Worm (Caenorhabditis elegans): ENCODE data around the gene T28A8.3.

T28A8.3 gene

DNA sequence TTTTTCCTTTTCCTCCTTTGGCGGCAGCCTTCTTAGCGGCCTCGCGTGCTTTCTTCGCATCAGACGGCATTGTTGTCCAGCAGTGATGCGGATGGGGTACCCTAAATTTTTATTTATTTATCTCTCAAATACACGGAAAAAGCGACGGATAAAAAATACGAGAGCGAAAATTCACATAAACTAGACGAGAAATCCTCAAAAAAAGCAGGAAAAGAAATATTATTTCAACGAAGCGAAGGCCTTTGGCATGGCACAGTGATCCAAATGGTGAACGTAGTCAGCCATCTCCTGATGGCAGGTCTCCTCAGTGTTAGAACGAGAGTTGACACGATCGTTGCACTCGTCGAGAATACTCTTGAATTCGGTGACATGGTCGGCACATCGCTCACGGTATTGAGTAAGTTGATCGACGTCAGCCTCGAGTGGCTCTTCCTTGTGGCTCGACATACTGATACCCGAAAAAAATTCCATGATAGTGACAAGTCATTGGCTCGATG lies 43.6 kb upstream of the T28A8.3 start, which contains the start of the genes abcf-2 and T27E9.2:
Gene abcf-2, minus strand, starts transcription at position 101 of the 497 bp plus-strand sequence.
Gene T27E9.2, minus strand, starts transcription at position 447 of the 497 bp plus-strand sequence.
- TF ChIP-seq hsf-1 (GFP tag; IDR thresholded peaks at IDR 0.05) (0 out of 2 replicates have a peak, but pooled peaks have one; percentile 26), hlh-26 (GFP tag; conservative IDR thresholded peaks at IDR 0.05) (no peak), dpl-1 (GFP tag; optimal IDR thresholded peaks at IDR 0.05) (no peak), cebp-2 (GFP tag; IDR thresholded peaks at IDR 0.05) (no peak), cebp-1 (GFP tag; IDR thresholded peaks at IDR 0.05) (no peak), cebp-1 (tag; optimal IDR thresholded peaks at IDR 0.05) (peak; percentile 29), nhr-80 (tag; optimal IDR thresholded peaks at IDR 0.05) (no peak), ZK185.1 (tag; optimal IDR thresholded peaks at IDR 0.05; ENCODE audit: poor library complexity, severe bottlenecking) (no peak), somi-1 (GFP tag; optimal IDR thresholded peaks at IDR 0.05) (no peak), lsl-1 (GFP tag; optimal IDR thresholded peaks at IDR 0.05) (peak; percentile 16), B0019.2 (GFP tag; conservative IDR thresholded peaks at IDR 0.05) (no peak), aptf-2 (GFP tag; conservative IDR thresholded peaks at IDR 0.05) (no peak), F55B11.4 (tag; optimal IDR thresholded peaks at IDR 0.05; ENCODE audit: borderline replicate concordance, insufficient read depth) (no peak), aptf-3 (GFP tag; IDR thresholded peaks at IDR 0.05) (no peak), pha-4 (tag; optimal IDR thresholded peaks at IDR 0.05) (no peak), hrde-1 (tag; optimal IDR thresholded peaks at IDR 0.05; ENCODE audit: borderline replicate concordance) (no peak), snpc-1.3 (tag; optimal IDR thresholded peaks at IDR 0.05; ENCODE audit: insufficient read depth) (no peak), madf-6 (GFP tag; IDR thresholded peaks at IDR 0.05) (no peak), pbrm-1 (GFP tag; IDR thresholded peaks at IDR 0.05) (0 out of 2 replicates have a peak, but pooled peaks have one; percentile 31), B0261.1 (tag; optimal IDR thresholded peaks at IDR 0.05) (no peak), egl-44 (GFP tag; IDR thresholded peaks at IDR 0.05) (no peak), rpc-1 (optimal IDR thresholded peaks at IDR 0.05) (no peak), rpc-1 (tag; optimal IDR thresholded peaks at IDR 0.05) (no peak), fkh-3 (tag; optimal IDR thresholded peaks at IDR 0.05) (no peak), dox-1 (GFP tag; IDR thresholded peaks at IDR 0.05) (no peak), hmg-1.2 (GFP tag; IDR thresholded peaks at IDR 0.05) (0 out of 2 replicates have a peak, but pooled peaks have one; percentile 6), zfh-2 (GFP tag; conservative IDR thresholded peaks at IDR 0.05) (no peak), mcd-1 (GFP tag; IDR thresholded peaks at IDR 0.05) (no peak), Y79H2A.3 (GFP tag; conservative IDR thresholded peaks at IDR 0.05) (no peak), ztf-25 (GFP tag; IDR thresholded peaks at IDR 0.05) (no peak), K11D2.4 (GFP tag; IDR thresholded peaks at IDR 0.05) (no peak), Y67H2A.10 (GFP tag; conservative IDR thresholded peaks at IDR 0.05) (no peak), T26A5.8 (tag; optimal IDR thresholded peaks at IDR 0.05) (no peak)

- TF ChIP-seq lsl-1 (GFP tag; optimal IDR thresholded peaks at IDR 0.05) (peak; percentile 88), B0019.2 (GFP tag; conservative IDR thresholded peaks at IDR 0.05) (0 out of 2 replicates have a peak, but pooled peaks have one; percentile 4), B0336.3 (GFP tag; IDR thresholded peaks at IDR 0.05) (peak; percentile 72; the same call in 1 of the 2 replicates), egrh-3 (GFP tag; IDR thresholded peaks at IDR 0.05) (peak; percentile 88), lag-1 (GFP tag; IDR thresholded peaks at IDR 0.05) (no peak), nhr-120 (GFP tag; IDR thresholded peaks at IDR 0.05) (no peak), ZK185.1 (tag; optimal IDR thresholded peaks at IDR 0.05; ENCODE audit: poor library complexity, severe bottlenecking) (peak; percentile 85), Y95B8A.8 (GFP tag; IDR thresholded peaks at IDR 0.05) (peak; percentile 69), F33H1.4 (GFP tag; IDR thresholded peaks at IDR 0.05) (peak; percentile 99), pbrm-1 (GFP tag; IDR thresholded peaks at IDR 0.05) (peak; percentile 91), T07F8.4 (tag; optimal IDR thresholded peaks at IDR 0.05) (no peak), zfh-2 (GFP tag; conservative IDR thresholded peaks at IDR 0.05) (peak; percentile 96), aptf-2 (GFP tag; conservative IDR thresholded peaks at IDR 0.05) (peak; percentile 82), nfya-1 (tag; optimal IDR thresholded peaks at IDR 0.05; ENCODE audit: borderline replicate concordance, insufficient read depth) (no peak), hrde-1 (tag; optimal IDR thresholded peaks at IDR 0.05; ENCODE audit: borderline replicate concordance) (no peak), mcd-1 (GFP tag; IDR thresholded peaks at IDR 0.05) (peak; percentile 94), mxl-1 (tag; optimal IDR thresholded peaks at IDR 0.05) (no peak), mel-28 (tag; optimal IDR thresholded peaks at IDR 0.05; ENCODE audit: borderline replicate concordance) (peak; percentile 38), nhr-179 (tag; optimal IDR thresholded peaks at IDR 0.05) (no peak), dpff-1 (tag; optimal IDR thresholded peaks at IDR 0.05) (no peak), tlf-1 (GFP tag; optimal IDR thresholded peaks at IDR 0.05) (peak; percentile 94)
These were observed 42.6 kb upstream of the T28A8.3 start, which contains the start of gene ant-1.1 for ce11 chrIII:13462965-13463783. TSS of gene ant-1.1 (plus strand) at chrIII:13463163.

All from whole organism, young adult.